Worm (Caenorhabditis elegans) whole organism, early embryonic: ENCODE data around the gene W01B6.6.

Experiments used
- B0310.2 ChIP-seq: sonication (generic microtip); optimal IDR thresholded peaks from 2 replicates; lab custom pipeline; 2016; ENCODE audit warnings: mild to moderate bottlenecking, missing genetic modification characterization, missing compliant biosample characterization
- F13C5.2 ChIP-seq: sonication (generic microtip); optimal IDR thresholded peaks from 2 replicates; lab custom pipeline; 2017; ENCODE audit warnings: mild to moderate bottlenecking, missing genetic modification characterization, inconsistent platforms, missing compliant biosample characterization
- aly-1 ChIP-seq: sonication (generic microtip); optimal IDR thresholded peaks from 2 replicates; lab custom pipeline; 2016; ENCODE audit warnings: missing genetic modification characterization, missing compliant biosample characterization
- ama-1 ChIP-seq: fragments of 150-350 bp; optimal IDR thresholded peaks from 2 replicates; lab custom pipeline; 2014
- ceh-13 ChIP-seq: fragments of 200-800 bp; sonication (Bioruptor generic); optimal IDR thresholded peaks from 2 replicates; lab custom pipeline; 2018; ENCODE audit warnings: mild to moderate bottlenecking, missing genetic modification characterization, missing compliant biosample characterization
- ceh-36 ChIP-seq: sonication (generic microtip); optimal IDR thresholded peaks from 2 replicates; lab custom pipeline; 2016; ENCODE audit warnings: missing genetic modification characterization, inconsistent platforms, missing compliant biosample characterization
- ets-7 ChIP-seq: sonication (generic microtip); optimal IDR thresholded peaks from 2 replicates; lab custom pipeline; 2016; ENCODE audit warnings: missing genotype, missing genetic modification characterization, missing compliant biosample characterization
- flt-1 ChIP-seq: fragments of 200-800 bp; sonication (Bioruptor generic); IDR thresholded peaks from 2 replicates; pipeline ENCODE4 v1.3.6; 2022; ENCODE audit warnings: missing genetic modification characterization, missing compliant biosample characterization
- hmbx-1 ChIP-seq: sonication (generic microtip); optimal IDR thresholded peaks from 2 replicates; lab custom pipeline; 2016; ENCODE audit warnings: mild to moderate bottlenecking, missing genetic modification characterization, missing compliant biosample characterization
- hmg-4 ChIP-seq: fragments of 200-800 bp; sonication (Bioruptor generic); optimal IDR thresholded peaks from 2 replicates; lab custom pipeline; 2018; ENCODE audit warnings: mild to moderate bottlenecking, missing genetic modification characterization, missing compliant biosample characterization
- hnd-1 ChIP-seq: sonication (generic microtip); optimal IDR thresholded peaks from 2 replicates; lab custom pipeline; 2016; ENCODE audit warnings: missing genetic modification characterization, missing compliant biosample characterization
- pes-1 ChIP-seq: fragments of 200-800 bp; sonication (Bioruptor generic); IDR thresholded peaks from 2 replicates; pipeline ENCODE4 v1.3.6; 2022; ENCODE audit warnings: missing genetic modification reagents, missing genetic modification characterization, missing compliant biosample characterization
- scrt-1 ChIP-seq: fragments of 200-800 bp; sonication (Bioruptor generic); IDR thresholded peaks from 2 replicates; pipeline ENCODE4 v1.3.6; 2022; ENCODE audit warnings: missing genetic modification characterization, missing compliant biosample characterization
- sea-1 ChIP-seq: fragments of 200-800 bp; sonication (Bioruptor generic); conservative IDR thresholded peaks from 2 replicates; pipeline ENCODE4 v1.3.6; 2022; ENCODE audit warnings: missing genetic modification characterization, missing compliant biosample characterization
- tbx-11 ChIP-seq: fragments of 200-800 bp; sonication (Bioruptor generic); IDR thresholded peaks from 2 replicates; pipeline ENCODE4 v1.3.6; 2022; ENCODE audit warnings: missing genetic modification characterization, missing compliant biosample characterization
- tbx-37 ChIP-seq: fragments of 200-800 bp; sonication (Bioruptor generic); conservative IDR thresholded peaks from 2 replicates; pipeline ENCODE4 v1.3.6; 2022; ENCODE audit warnings: missing genetic modification reagents, missing genetic modification characterization, missing compliant biosample characterization
- tra-4 ChIP-seq: sonication (generic microtip); optimal IDR thresholded peaks from 2 replicates; lab custom pipeline; 2017; ENCODE audit warnings: missing genetic modification characterization, missing compliant biosample characterization

Gene W01B6.6

DNA sequence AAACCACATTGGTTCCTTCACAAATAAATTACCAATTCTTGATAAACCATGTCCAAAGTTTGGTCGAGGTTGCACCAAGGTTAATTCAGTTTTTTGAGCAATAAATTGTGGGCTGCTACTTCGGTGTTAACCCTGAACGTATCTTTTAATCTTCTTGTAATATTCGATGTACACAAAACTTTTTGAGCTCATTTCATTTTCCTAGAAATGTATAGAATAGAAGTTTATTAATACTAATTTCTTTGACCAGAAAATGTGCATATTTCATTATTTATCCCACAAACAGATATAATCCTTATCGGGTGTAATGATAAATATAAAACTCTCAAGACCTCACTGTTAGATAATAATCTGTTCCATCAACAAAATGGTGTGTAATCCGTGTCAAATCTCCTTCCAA, 17.0 kb upstream of the W01B6.6 start:
- no peak for TF ChIP-seq ama-1 (lab: Kevin White, UChicago)
- TF ChIP-seq sea-1 (GFP tag; lab: Robert Waterston, UW), result no peak
- no peak for TF ChIP-seq ceh-36 (tag; lab: Kevin White, UChicago)
- TF ChIP-seq pes-1, result no peak
- TF ChIP-seq flt-1 (GFP tag; lab: Robert Waterston, UW), result no peak
- no peak for TF ChIP-seq hmbx-1 (tag; lab: Kevin White, UChicago)
- no peak for TF ChIP-seq tra-4 (tag; lab: Kevin White, UChicago)
- TF ChIP-seq hmg-4 (GFP tag; lab: Kevin White, UChicago), result no peak
- TF ChIP-seq F13C5.2, result no peak
- TF ChIP-seq tbx-37, result no peak
- TF ChIP-seq B0310.2, result no peak
- no peak for TF ChIP-seq ceh-13 (GFP tag; lab: Kevin White, UChicago)
- no peak for TF ChIP-seq scrt-1 (GFP tag; lab: Robert Waterston, UW)
- no peak for TF ChIP-seq ets-7
- TF ChIP-seq hnd-1 (tag; lab: Kevin White, UChicago), result no peak

DNA sequence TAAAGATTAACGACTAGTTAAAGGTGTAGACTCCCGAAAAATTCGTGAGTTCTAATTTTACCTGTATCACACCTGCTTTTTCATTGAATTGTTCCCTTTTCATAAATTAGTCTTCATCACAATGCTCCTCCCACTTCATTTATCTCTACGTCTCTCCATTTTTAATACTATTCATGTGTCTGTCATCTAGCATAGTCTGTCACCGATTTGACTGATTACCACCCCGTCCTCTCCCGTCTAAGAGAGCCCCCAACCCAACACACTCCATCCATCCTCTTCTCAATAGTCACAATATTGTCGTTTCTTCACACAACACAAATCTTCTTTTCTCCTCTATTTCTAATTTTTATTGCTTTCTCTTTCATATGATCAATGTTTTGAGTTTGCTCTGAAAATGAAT, 15.8 kb upstream of the W01B6.6 start:
- TF ChIP-seq tra-4 (tag; lab: Kevin White, UChicago) (no peak), tbx-37 (no peak), hmg-4 (GFP tag; lab: Kevin White, UChicago) (no peak), hnd-1 (tag; lab: Kevin White, UChicago) (no peak), sea-1 (GFP tag; lab: Robert Waterston, UW) (no peak), tbx-11 (GFP tag; lab: Robert Waterston, UW) (no peak), ama-1 (lab: Kevin White, UChicago) (no peak), hmbx-1 (tag; lab: Kevin White, UChicago) (no peak), pes-1 (no peak), B0310.2 (no peak), aly-1 (no peak)

ce11 chrIV:10066456-10066855, 14.5 kb upstream of the W01B6.6 start:
- no peak for TF ChIP-seq tra-4 (tag; lab: Kevin White, UChicago)
- TF ChIP-seq tbx-37, result no peak
- no peak for TF ChIP-seq ets-7
- no peak for TF ChIP-seq hnd-1 (tag; lab: Kevin White, UChicago)
- TF ChIP-seq ceh-36 (tag; lab: Kevin White, UChicago), result no peak
- TF ChIP-seq hmg-4 (GFP tag; lab: Kevin White, UChicago), result no peak
- TF ChIP-seq F13C5.2, result no peak

- TF ChIP-seq hnd-1 (tag; lab: Kevin White, UChicago) (no peak), B0310.2 (no peak)
These were observed 13.4 kb upstream of the W01B6.6 start, which contains the start of gene cwn-2 for ce11 chrIV:10067541-10067940. Gene cwn-2, plus strand, starts transcription at chrIV:10067816.

DNA sequence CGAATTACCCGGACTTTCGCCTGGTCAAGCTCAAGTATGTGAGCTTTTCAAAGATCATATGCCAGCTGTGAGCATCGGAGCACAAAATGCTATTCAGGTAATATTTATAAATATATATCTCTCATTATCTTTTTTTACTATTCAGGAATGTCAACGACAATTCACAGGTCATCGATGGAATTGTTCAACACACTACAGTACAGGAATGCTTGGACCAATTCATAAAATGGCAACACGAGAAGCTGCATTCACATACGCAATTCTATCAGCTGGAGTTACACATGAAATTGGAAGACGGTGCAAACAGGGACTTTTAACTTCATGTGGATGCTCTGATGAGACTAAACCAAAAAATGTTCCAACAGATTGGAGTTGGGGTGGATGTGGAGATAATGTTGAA, 12.7 kb upstream of the W01B6.6 start:
- TF ChIP-seq tbx-11 (GFP tag; lab: Robert Waterston, UW) (no peak), ceh-36 (tag; lab: Kevin White, UChicago) (no peak), ama-1 (lab: Kevin White, UChicago) (no peak), B0310.2 (no peak), aly-1 (no peak), pes-1 (no peak), hmbx-1 (tag; lab: Kevin White, UChicago) (no peak), hmg-4 (GFP tag; lab: Kevin White, UChicago) (no peak), tbx-37 (no peak), flt-1 (GFP tag; lab: Robert Waterston, UW) (no peak), tra-4 (tag; lab: Kevin White, UChicago) (no peak), sea-1 (GFP tag; lab: Robert Waterston, UW) (no peak), hnd-1 (tag; lab: Kevin White, UChicago) (no peak), F13C5.2 (no peak), ets-7 (no peak), scrt-1 (GFP tag; lab: Robert Waterston, UW) (no peak), ceh-13 (GFP tag; lab: Kevin White, UChicago) (no peak)

DNA sequence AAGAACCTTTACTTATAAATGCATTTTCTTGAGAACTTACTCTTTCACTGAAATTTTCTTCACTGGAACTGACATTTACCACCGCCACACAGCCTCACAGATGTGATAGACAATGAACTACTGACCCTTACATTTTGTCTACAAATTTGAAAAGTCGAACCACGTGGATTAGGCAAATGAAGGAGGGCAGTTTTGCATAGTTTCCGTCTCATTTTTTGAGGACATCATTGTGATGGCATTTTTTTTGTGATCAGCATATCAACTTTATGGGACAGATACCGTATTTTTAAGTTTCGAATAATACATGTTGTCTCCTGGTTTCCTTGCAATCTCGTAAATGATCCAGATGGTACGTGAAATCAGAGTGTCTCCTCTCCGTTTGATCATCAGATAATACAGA, 8.4 kb upstream of the W01B6.6 start, which contains the start of gene W01B6.3:
Gene W01B6.3, minus strand, starts transcription at position 101 of the 400 bp plus-strand sequence.
- TF ChIP-seq hnd-1 (tag; lab: Kevin White, UChicago) (no peak), ceh-13 (GFP tag; lab: Kevin White, UChicago) (no peak), F13C5.2 (no peak), ceh-36 (tag; lab: Kevin White, UChicago) (no peak), flt-1 (GFP tag; lab: Robert Waterston, UW) (no peak)

DNA sequence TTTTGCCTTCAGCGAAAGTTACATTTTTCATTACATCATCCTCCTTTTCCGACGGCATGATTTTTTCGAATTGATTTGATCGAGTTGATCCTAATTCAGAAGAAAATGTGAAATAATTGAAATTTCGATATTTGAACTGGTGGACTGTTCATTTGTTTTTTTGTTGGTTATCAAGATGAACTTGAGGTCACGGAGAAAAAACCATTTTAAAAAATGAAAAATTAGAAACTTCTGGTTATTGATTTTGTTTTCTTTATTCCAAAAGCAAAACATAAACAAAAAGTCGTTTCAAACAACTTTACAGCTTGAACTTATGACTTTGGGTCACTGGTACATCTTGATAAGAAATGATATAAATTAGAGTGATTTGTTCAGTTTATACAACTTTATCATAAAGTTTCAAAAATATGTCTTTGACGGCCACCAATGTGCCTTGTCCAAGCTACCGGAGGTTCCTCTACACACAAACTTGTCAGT, 5.8 kb upstream of the W01B6.6 start, which contains the start of the genes ttbk-4 and W01B6.4:
Gene ttbk-4, minus strand, starts transcription at position 101 of the 477 bp plus-strand sequence.
Gene W01B6.4, plus strand, starts transcription at position 427 of the 477 bp plus-strand sequence.
- no peak for TF ChIP-seq ets-7
- no peak for TF ChIP-seq sea-1 (GFP tag; lab: Robert Waterston, UW)
- TF ChIP-seq pes-1, result no peak
- no peak for TF ChIP-seq tbx-11 (GFP tag; lab: Robert Waterston, UW)

- TF ChIP-seq hnd-1 (tag; lab: Kevin White, UChicago) (no peak), tbx-11 (GFP tag; lab: Robert Waterston, UW) (no peak), flt-1 (GFP tag; lab: Robert Waterston, UW) (no peak), tbx-37 (no peak), scrt-1 (GFP tag; lab: Robert Waterston, UW) (no peak), F13C5.2 (no peak), ama-1 (lab: Kevin White, UChicago) (no peak), ceh-36 (tag; lab: Kevin White, UChicago) (no peak)
These were observed 5.0 kb upstream of the W01B6.6 start, which contains the start of gene W01B6.5 for ce11 chrIV:10075899-10076298. Gene W01B6.5, plus strand, starts transcription at chrIV:10076199.
